Fruit fly (Drosophila melanogaster) whole organism: ENCODE results near the gene CG31551.

Experiments used
- CG8478 ChIP-seq: fragments of >200 bp; optimal IDR thresholded peaks from 2 replicates; lab custom pipeline; 2018; ENCODE audit warnings: inconsistent platforms
- Dll ChIP-seq: fragments of >200 bp; optimal IDR thresholded peaks from 2 replicates; lab custom pipeline; 2017
- EcR ChIP-seq, 2 experiments: fragments of >200 bp; optimal IDR thresholded peaks; 2 replicates each; lab custom pipeline; 2017; ENCODE audit warnings: missing biosample characterization in 2 of 2, missing genetic modification characterization in 2 of 2, missing genetic modification reagents in 2 of 2
- pan ChIP-seq: fragments of >200 bp; optimal IDR thresholded peaks from 2 replicates; lab custom pipeline; 2017
- psq ChIP-seq: fragments of >200 bp; optimal IDR thresholded peaks from 2 replicates; lab custom pipeline; 2017
- usp ChIP-seq: fragments of >200 bp; optimal IDR thresholded peaks from 2 replicates; lab custom pipeline; 2017; ENCODE audit warnings: missing biosample characterization, missing genetic modification characterization, mixed read lengths

The CG31551 gene

DNA sequence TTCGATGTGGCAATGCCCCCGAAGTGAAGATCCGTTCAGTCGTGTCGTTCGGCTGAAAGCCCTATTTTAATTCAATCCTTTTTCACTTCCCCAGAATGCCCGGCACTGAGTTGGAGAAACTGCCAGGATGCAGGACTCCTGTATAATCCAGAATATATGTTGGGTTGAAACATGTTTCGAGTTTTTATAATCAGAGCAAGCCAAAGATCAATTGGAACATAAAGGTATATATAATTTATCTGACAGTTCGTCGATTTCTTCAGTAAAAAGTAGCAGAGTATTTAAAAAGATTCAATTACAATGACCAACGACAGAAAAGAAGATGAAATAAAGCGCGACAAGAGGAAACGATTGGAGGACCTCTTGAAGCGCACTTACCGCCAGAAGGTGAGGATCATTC, at the start of gene CG31551:
Gene CG31551 (plus strand): TSS at position 301 of the 400 bp plus-strand sequence.
- no peak for TF ChIP-seq pan (lab: Kevin White, UChicago)
- no peak for TF ChIP-seq psq (lab: Kevin White, UChicago)
- TF ChIP-seq CG8478 (lab: Kevin White, UChicago): no peak
- no peak for TF ChIP-seq EcR (GFP tag; optimal IDR thresholded peaks at IDR 0.05; lab: Kevin White, UChicago)
- TF ChIP-seq usp (GFP tag; lab: Kevin White, UChicago): no peak
- no peak for TF ChIP-seq Dll (lab: Kevin White, UChicago)

DNA sequence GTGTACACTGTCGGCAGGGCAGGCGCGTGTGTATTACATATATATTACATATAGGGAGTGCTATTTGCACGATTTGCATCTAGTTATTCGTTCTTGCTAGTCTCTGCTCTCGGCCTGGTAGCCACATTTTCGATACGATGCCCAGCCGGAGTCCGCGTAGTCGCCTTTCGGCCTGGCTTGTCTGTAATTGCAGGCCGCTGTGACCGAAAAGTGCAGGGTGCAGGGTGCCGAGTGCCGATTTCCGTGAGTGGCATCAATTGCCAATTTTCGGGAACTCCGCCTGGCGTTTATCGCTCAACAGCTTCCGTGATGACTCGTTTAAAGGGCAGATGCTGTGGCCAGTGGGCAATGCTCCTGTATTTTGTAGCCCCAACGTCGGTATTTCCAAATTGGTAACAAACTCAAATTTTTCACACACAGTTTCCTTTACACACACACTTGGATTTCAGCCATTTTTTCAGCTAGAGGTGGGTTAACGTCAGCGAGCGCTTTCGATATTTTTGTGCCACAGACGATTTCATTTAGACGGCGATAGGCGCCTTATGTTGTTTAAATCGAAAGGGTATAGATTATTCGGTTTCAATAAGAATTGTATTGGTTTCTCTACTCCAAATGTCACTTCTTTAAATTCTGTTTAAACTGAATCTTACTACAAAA, 39.7 kb upstream of the CG31551 start, which contains the start of gene CG2926:
Gene CG2926 (minus strand): TSS at position 518 of the 657 bp plus-strand sequence.
- no peak for TF ChIP-seq Dll (lab: Kevin White, UChicago)
- TF ChIP-seq CG8478 (lab: Kevin White, UChicago): no peak
- TF ChIP-seq psq (lab: Kevin White, UChicago): no peak
- TF ChIP-seq usp (GFP tag; lab: Kevin White, UChicago): no peak
- no peak for TF ChIP-seq pan (lab: Kevin White, UChicago)
- TF ChIP-seq EcR (GFP tag; optimal IDR thresholded peaks at IDR 0.05; lab: Kevin White, UChicago): no peak

- no peak for TF ChIP-seq usp (GFP tag; lab: Kevin White, UChicago)
Observed at dm6 chr3R:5588573-5588972, 39.1 kb upstream of the CG31551 start, which contains the start of gene PolZ2. Gene PolZ2 (plus strand): TSS chr3R:5588873.

DNA sequence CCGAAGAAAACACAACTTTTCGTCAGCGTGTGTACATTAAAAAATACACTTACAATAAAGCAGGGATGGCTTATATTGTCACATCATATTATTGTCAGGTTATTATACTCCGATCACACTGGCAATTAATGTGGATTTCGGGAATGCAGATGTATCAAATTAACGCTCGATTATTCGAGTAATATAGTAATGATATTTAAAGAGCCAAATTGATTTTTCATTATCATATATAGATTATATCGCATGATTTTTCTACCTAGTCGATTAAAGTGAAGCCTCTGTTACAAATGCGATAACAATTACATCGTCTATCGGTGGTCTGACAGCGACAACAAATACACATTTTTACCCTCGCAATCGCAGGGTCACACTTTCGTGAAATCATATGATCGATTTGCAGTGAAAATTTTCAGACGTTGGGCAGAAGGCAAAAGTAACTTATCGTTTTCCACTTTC, 36.2 kb upstream of the CG31551 start, which contains the start of the genes noi and Vha26:
Gene noi (minus strand): TSS at position 62 of the 456 bp plus-strand sequence.
Gene Vha26 (plus strand): TSS at position 366 of the 456 bp plus-strand sequence.
- TF ChIP-seq EcR (GFP tag; optimal IDR thresholded peaks at IDR 0.05; lab: Kevin White, UChicago): no peak
- no peak for TF ChIP-seq pan (lab: Kevin White, UChicago)
- TF ChIP-seq Dll (lab: Kevin White, UChicago): no peak
- TF ChIP-seq psq (lab: Kevin White, UChicago): no peak
- TF ChIP-seq CG8478 (lab: Kevin White, UChicago): no peak
- no peak for TF ChIP-seq usp (GFP tag; lab: Kevin White, UChicago)

dm6 chr3R:5592009-5592572, 35.6 kb upstream of the CG31551 start:
- no peak for TF ChIP-seq EcR (GFP tag; optimal IDR thresholded peaks at IDR 0.05; lab: Kevin White, UChicago)
- no peak for TF ChIP-seq psq (lab: Kevin White, UChicago)
- TF ChIP-seq pan (lab: Kevin White, UChicago): no peak
- TF ChIP-seq CG8478 (lab: Kevin White, UChicago): peak; percentile 49
- no peak for TF ChIP-seq Dll (lab: Kevin White, UChicago)

dm6 chr3R:5594878-5595277, 32.8 kb upstream of the CG31551 start:
- TF ChIP-seq CG8478 (lab: Kevin White, UChicago): no peak
- no peak for TF ChIP-seq EcR (GFP tag; optimal IDR thresholded peaks at IDR 0.05; lab: Kevin White, UChicago)
- no peak for TF ChIP-seq pan (lab: Kevin White, UChicago)

DNA sequence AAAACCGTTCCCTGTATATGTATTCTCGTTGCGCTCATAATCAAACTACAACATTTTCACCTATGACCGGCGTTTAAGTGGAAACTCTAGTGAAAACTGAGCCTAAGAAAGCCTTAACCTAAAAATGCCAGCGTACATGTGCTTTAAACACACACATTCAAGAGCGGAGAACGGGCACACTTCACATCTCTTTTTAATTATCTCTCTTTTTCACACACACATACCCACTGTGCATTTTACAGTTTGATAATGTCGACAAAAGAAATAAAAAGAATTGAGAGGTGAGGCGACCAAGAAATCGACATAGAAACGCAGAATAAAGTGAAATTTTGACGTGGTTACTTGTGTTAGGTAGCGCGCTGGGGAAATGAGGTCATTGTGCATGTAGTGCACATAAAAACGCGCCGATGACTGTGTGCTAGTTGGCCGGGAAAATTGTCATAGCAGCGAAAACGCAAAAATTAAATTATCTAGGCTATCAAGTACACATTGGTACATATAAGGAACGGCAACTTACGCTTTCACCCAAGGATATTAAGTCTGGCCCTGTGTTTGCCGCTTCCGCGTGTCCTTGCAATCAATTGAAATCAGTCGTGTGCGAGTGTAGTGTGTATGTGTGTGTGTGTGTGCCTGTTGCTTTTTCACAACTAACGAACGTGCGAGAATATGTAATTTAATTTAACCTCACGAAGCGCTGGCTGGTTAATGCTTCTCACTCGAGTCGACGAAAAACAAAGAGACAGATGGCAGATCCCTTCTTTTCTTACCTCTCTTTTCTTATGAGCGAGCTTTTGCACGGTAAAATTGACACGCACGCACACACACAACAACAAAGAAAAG, 27.9 kb upstream of the CG31551 start:
- TF ChIP-seq CG8478 (lab: Kevin White, UChicago): no peak
- TF ChIP-seq EcR (GFP tag; optimal IDR thresholded peaks at IDR 0.05; lab: Kevin White, UChicago): peak in 1 of 2 experiments; percentile 15

- TF ChIP-seq EcR (GFP tag; optimal IDR thresholded peaks at IDR 0.05; lab: Kevin White, UChicago) (no peak), psq (lab: Kevin White, UChicago) (no peak), CG8478 (lab: Kevin White, UChicago) (no peak), pan (lab: Kevin White, UChicago) (no peak), Dll (lab: Kevin White, UChicago) (no peak), usp (GFP tag; lab: Kevin White, UChicago) (no peak)
Observed at dm6 chr3R:5600361-5601043, 27.1 kb upstream of the CG31551 start.

DNA sequence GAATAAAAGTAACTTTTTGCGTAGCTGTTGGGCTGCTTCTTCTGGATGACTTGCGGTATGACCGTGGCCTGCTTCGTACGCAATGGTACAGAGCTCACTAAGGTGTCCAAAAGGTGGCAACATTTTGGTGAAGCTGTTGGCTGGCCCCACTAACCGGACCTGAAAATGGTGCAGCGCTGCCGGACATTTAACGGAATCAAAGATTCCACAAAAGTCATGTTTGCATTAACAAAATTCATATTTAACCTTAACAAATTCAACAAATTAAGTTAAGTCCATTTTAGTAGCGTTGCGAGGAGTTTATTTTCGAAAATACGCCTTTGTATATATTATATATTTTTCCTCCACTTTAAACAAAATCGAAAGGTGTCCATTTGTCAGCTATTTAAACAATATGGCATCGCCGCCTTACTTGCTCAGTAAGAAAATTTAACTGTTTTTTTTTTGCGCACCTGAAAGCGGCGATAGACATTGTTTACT, 26.6 kb upstream of the CG31551 start, which contains the start of the genes kra and SecS:
Gene kra (minus strand): TSS at position 93 of the 480 bp plus-strand sequence.
Gene SecS (plus strand): TSS at position 390 of the 480 bp plus-strand sequence.
- TF ChIP-seq Dll (lab: Kevin White, UChicago) (no peak), EcR (GFP tag; optimal IDR thresholded peaks at IDR 0.05; lab: Kevin White, UChicago) (no peak), psq (lab: Kevin White, UChicago) (no peak), usp (GFP tag; lab: Kevin White, UChicago) (no peak), CG8478 (lab: Kevin White, UChicago) (no peak), pan (lab: Kevin White, UChicago) (no peak)

- TF ChIP-seq psq (lab: Kevin White, UChicago) (no peak), usp (GFP tag; lab: Kevin White, UChicago) (no peak), pan (lab: Kevin White, UChicago) (no peak), Dll (lab: Kevin White, UChicago) (no peak), EcR (GFP tag; optimal IDR thresholded peaks at IDR 0.05; lab: Kevin White, UChicago) (no peak), CG8478 (lab: Kevin White, UChicago) (no peak)
Observed at dm6 chr3R:5606477-5606876, 21.2 kb upstream of the CG31551 start, which contains the start of gene asl. Gene asl (minus strand): TSS chr3R:5606543.
